Fruit fly (Drosophila melanogaster) whole organism, embryonic: ENCODE data around the gene CG6843.

Experiments
- Atf6 ChIP-seq: fragments of 200-800 bp; sonication (Bioruptor generic); IDR thresholded peaks from 2 replicates; pipeline ENCODE4 v1.3.6; 2022; ENCODE audit warnings: missing biosample characterization, missing genetic modification characterization
- B-H2 ChIP-seq: fragments of 200-800 bp; sonication (Bioruptor generic); optimal IDR thresholded peaks from 2 replicates; lab custom pipeline; 2018; ENCODE audit warnings: missing biosample characterization, mild to moderate bottlenecking, missing genetic modification characterization
- BtbVII ChIP-seq: fragments of 200-800 bp; sonication (Bioruptor generic); optimal IDR thresholded peaks from 3 replicates; lab custom pipeline; 2017; ENCODE audit warnings: missing biosample characterization, mild to moderate bottlenecking, missing genetic modification characterization
- Bteb2 ChIP-seq: fragments of 200-800 bp; sonication (Bioruptor generic); optimal IDR thresholded peaks from 2 replicates; lab custom pipeline; 2016; ENCODE audit warnings: missing biosample characterization, missing genetic modification characterization
- CG10209 ChIP-seq: fragments of 200-800 bp; sonication (Bioruptor generic); optimal IDR thresholded peaks from 3 replicates; lab custom pipeline; 2017; ENCODE audit warnings: missing biosample characterization, mild to moderate bottlenecking, missing genetic modification characterization, missing genetic modification reagents
- CG10979 ChIP-seq: fragments of 200-800 bp; sonication (Bioruptor generic); optimal IDR thresholded peaks from 2 replicates; lab custom pipeline; 2018; ENCODE audit warnings: missing biosample characterization, mild to moderate bottlenecking, missing genetic modification characterization, moderate library complexity
- CG13123 ChIP-seq: fragments of 200-800 bp; sonication (Bioruptor generic); optimal IDR thresholded peaks from 2 replicates; lab custom pipeline; 2016; ENCODE audit warnings: missing biosample characterization, missing genetic modification characterization
- CG17361 ChIP-seq: fragments of 200-800 bp; sonication (Bioruptor generic); IDR thresholded peaks from 3 replicates; pipeline ENCODE4 v1.3.6; 2022; ENCODE audit warnings: missing biosample characterization, missing genetic modification characterization
- CG33557 ChIP-seq: fragments of 200-800 bp; sonication (Bioruptor generic); optimal IDR thresholded peaks from 2 replicates; lab custom pipeline; 2019; ENCODE audit warnings: missing biosample characterization, mild to moderate bottlenecking, missing genetic modification characterization, moderate library complexity
- CG34224 ChIP-seq: fragments of 200-800 bp; sonication (Bioruptor generic); IDR thresholded peaks from 3 replicates; pipeline ENCODE4 v1.3.6; 2022; ENCODE audit warnings: missing biosample characterization, missing genetic modification characterization; ENCODE audit not compliant: partially characterized antibody
- CG8765 ChIP-seq: fragments of 200-800 bp; sonication (Bioruptor generic); IDR thresholded peaks from 2 replicates; pipeline ENCODE4 v1.3.6; 2022; ENCODE audit warnings: missing biosample characterization, missing genetic modification characterization
- CG9437 ChIP-seq: fragments of 200-800 bp; sonication (Bioruptor generic); optimal IDR thresholded peaks from 2 replicates; lab custom pipeline; 2018; ENCODE audit warnings: missing biosample characterization, mild to moderate bottlenecking, missing genetic modification characterization
- CHES-1-like ChIP-seq: fragments of 200-800 bp; sonication (Bioruptor generic); optimal IDR thresholded peaks from 2 replicates; lab custom pipeline; 2016; ENCODE audit warnings: missing biosample characterization, missing genetic modification characterization
- Chrac-16 ChIP-seq: fragments of 200-800 bp; sonication (Bioruptor generic); optimal IDR thresholded peaks from 3 replicates; lab custom pipeline; 2016; ENCODE audit warnings: missing biosample characterization, missing genetic modification characterization
- Deaf1 ChIP-seq: fragments of 200-800 bp; optimal IDR thresholded peaks from 3 replicates; lab custom pipeline; 2019; ENCODE audit warnings: missing biosample characterization, mild to moderate bottlenecking, missing genetic modification characterization, moderate library complexity
- Elba2 ChIP-seq: fragments of 200-800 bp; sonication (Bioruptor generic); optimal IDR thresholded peaks from 3 replicates; lab custom pipeline; 2016; ENCODE audit warnings: missing biosample characterization, missing genetic modification characterization
- GATAe ChIP-seq: fragments of 200-800 bp; sonication (Bioruptor generic); conservative IDR thresholded peaks from 2 replicates; pipeline ENCODE4 v1.3.6; 2022; ENCODE audit warnings: missing biosample characterization, missing genetic modification characterization
- H15 ChIP-seq: fragments of 200-800 bp; sonication (Bioruptor generic); IDR thresholded peaks from 3 replicates; pipeline ENCODE4 v1.3.6; 2022; ENCODE audit warnings: missing biosample characterization, missing genetic modification characterization
- Hey ChIP-seq: fragments of 200-800 bp; sonication (Bioruptor generic); optimal IDR thresholded peaks from 3 replicates; lab custom pipeline; 2018; ENCODE audit warnings: missing biosample characterization, mild to moderate bottlenecking, missing genetic modification characterization
- HmgD ChIP-seq: fragments of 200-800 bp; sonication (Bioruptor generic); optimal IDR thresholded peaks from 3 replicates; lab custom pipeline; 2016; ENCODE audit warnings: missing biosample characterization, missing genetic modification characterization
- Hsf ChIP-seq: fragments of 200-800 bp; sonication (Bioruptor generic); optimal IDR thresholded peaks from 3 replicates; lab custom pipeline; 2016; ENCODE audit warnings: missing biosample characterization, missing genetic modification characterization
- Lpt ChIP-seq: fragments of >200 bp; optimal IDR thresholded peaks from 2 replicates; lab custom pipeline; 2018; ENCODE audit warnings: missing biosample characterization, missing genetic modification characterization
- Mes4 ChIP-seq: fragments of 200-800 bp; sonication (Bioruptor generic); optimal IDR thresholded peaks from 2 replicates; lab custom pipeline; 2016; ENCODE audit warnings: missing biosample characterization, missing genetic modification characterization
- Myb ChIP-seq: fragments of 200-800 bp; sonication (Bioruptor generic); optimal IDR thresholded peaks from 2 replicates; lab custom pipeline; 2016; ENCODE audit warnings: missing biosample characterization, missing genetic modification characterization
- Opbp ChIP-seq: fragments of 200-800 bp; sonication (Bioruptor generic); IDR thresholded peaks from 3 replicates; pipeline ENCODE4 v1.3.6; 2022; ENCODE audit warnings: missing biosample characterization, missing genetic modification characterization; ENCODE audit not compliant: partially characterized antibody
- Sin3A ChIP-seq: fragments of >200 bp; optimal IDR thresholded peaks from 2 replicates; lab custom pipeline; 2018
- Usf ChIP-seq: fragments of 200-800 bp; sonication (Bioruptor generic); optimal IDR thresholded peaks from 2 replicates; lab custom pipeline; 2017; ENCODE audit warnings: missing genotype, missing biosample characterization, missing genetic modification characterization
- ac ChIP-seq: fragments of 200-800 bp; sonication (Bioruptor generic); optimal IDR thresholded peaks from 3 replicates; lab custom pipeline; 2017; ENCODE audit warnings: missing biosample characterization, mild to moderate bottlenecking, missing genetic modification characterization
- aop ChIP-seq: fragments of 200-800 bp; sonication (Bioruptor generic); IDR thresholded peaks from 2 replicates; pipeline ENCODE4 v1.3.6; 2022; ENCODE audit warnings: missing biosample characterization, missing genetic modification characterization
- ara ChIP-seq: fragments of 200-800 bp; sonication (Bioruptor generic); IDR thresholded peaks from 2 replicates; pipeline ENCODE4 v1.3.6; 2022; ENCODE audit warnings: missing biosample characterization, missing genetic modification characterization
- bbx ChIP-seq: fragments of 200-800 bp; sonication (Bioruptor generic); IDR thresholded peaks from 2 replicates; pipeline ENCODE4 v1.3.6; 2022; ENCODE audit warnings: missing biosample characterization, missing genetic modification characterization; ENCODE audit not compliant: partially characterized antibody
- btn ChIP-seq: fragments of 200-800 bp; sonication (Bioruptor generic); optimal IDR thresholded peaks from 2 replicates; lab custom pipeline; 2016; ENCODE audit warnings: missing biosample characterization, missing genetic modification characterization
- crp ChIP-seq, 2 experiments: fragments of 200-800 bp; sonication (Bioruptor generic); optimal IDR thresholded peaks; 2 replicates in 1 of 2; 3 replicates in 1 of 2; lab custom pipeline; 2017; ENCODE audit warnings: missing biosample characterization in 2 of 2, missing genetic modification characterization in 2 of 2, mild to moderate bottlenecking in 1 of 2, moderate library complexity in 1 of 2
- dan ChIP-seq: fragments of 200-800 bp; sonication (Bioruptor generic); IDR thresholded peaks from 2 replicates; pipeline ENCODE4 v1.3.6; 2022; ENCODE audit warnings: missing biosample characterization, missing genetic modification characterization
- dimm ChIP-seq: fragments of 200-800 bp; sonication (Bioruptor generic); IDR thresholded peaks from 2 replicates; pipeline ENCODE4 v1.3.6; 2022; ENCODE audit warnings: missing biosample characterization, missing genetic modification characterization
- dmrt11E ChIP-seq: fragments of 200-800 bp; sonication (Bioruptor generic); optimal IDR thresholded peaks from 3 replicates; lab custom pipeline; 2018; ENCODE audit warnings: missing biosample characterization, mild to moderate bottlenecking, missing genetic modification characterization, moderate library complexity
- ewg ChIP-seq: fragments of 200-800 bp; sonication (Bioruptor generic); optimal IDR thresholded peaks from 3 replicates; lab custom pipeline; 2017; ENCODE audit warnings: mild to moderate bottlenecking, missing biosample characterization, missing genetic modification reagents, missing genetic modification characterization
- grn ChIP-seq: fragments of 200-800 bp; sonication (Bioruptor generic); optimal IDR thresholded peaks from 3 replicates; lab custom pipeline; 2017; ENCODE audit warnings: missing biosample characterization, missing genetic modification characterization
- hth ChIP-seq: fragments of >200 bp; optimal IDR thresholded peaks from 2 replicates; lab custom pipeline; 2017; ENCODE audit warnings: inconsistent platforms
- lbe ChIP-seq: fragments of 200-800 bp; sonication (Bioruptor generic); optimal IDR thresholded peaks from 2 replicates; lab custom pipeline; 2016; ENCODE audit warnings: missing biosample characterization, mild to moderate bottlenecking, missing genetic modification characterization
- lmd ChIP-seq: fragments of 200-800 bp; sonication (Bioruptor generic); IDR thresholded peaks from 2 replicates; pipeline ENCODE4 v1.3.6; 2022; ENCODE audit warnings: missing biosample characterization, missing genetic modification characterization
- phol ChIP-seq: fragments of 200-800 bp; sonication (Bioruptor generic); optimal IDR thresholded peaks from 3 replicates; lab custom pipeline; 2018; ENCODE audit warnings: missing biosample characterization, mild to moderate bottlenecking, missing genetic modification characterization, moderate library complexity
- pita ChIP-seq: fragments of 200-800 bp; sonication (Bioruptor generic); optimal IDR thresholded peaks from 2 replicates; lab custom pipeline; 2017; ENCODE audit warnings: missing biosample characterization, mild to moderate bottlenecking, missing genetic modification characterization
- row ChIP-seq: fragments of 200-800 bp; sonication (Bioruptor generic); IDR thresholded peaks from 3 replicates; pipeline ENCODE4 v1.3.6; 2022; ENCODE audit warnings: missing biosample characterization, missing genetic modification characterization
- sd ChIP-seq: fragments of 200-800 bp; sonication (Bioruptor generic); optimal IDR thresholded peaks from 3 replicates; lab custom pipeline; 2018; ENCODE audit warnings: missing biosample characterization, mild to moderate bottlenecking, missing genetic modification characterization, moderate library complexity
- slbo ChIP-seq: fragments of 200-800 bp; sonication (Bioruptor generic); IDR thresholded peaks from 2 replicates; pipeline ENCODE4 v1.3.6; 2022; ENCODE audit warnings: missing biosample characterization, missing genetic modification characterization
- stc ChIP-seq: fragments of 200-800 bp; sonication (Bioruptor generic); IDR thresholded peaks from 2 replicates; pipeline ENCODE4 v1.3.6; 2022; ENCODE audit warnings: missing biosample characterization, missing genetic modification characterization
- trem ChIP-seq: fragments of 200-800 bp; optimal IDR thresholded peaks from 3 replicates; lab custom pipeline; 2019; ENCODE audit warnings: missing biosample characterization, mild to moderate bottlenecking, missing genetic modification characterization, moderate library complexity
- usp ChIP-seq: fragments of >200 bp; optimal IDR thresholded peaks from 2 replicates; lab custom pipeline; 2017; ENCODE audit warnings: missing biosample characterization, missing genetic modification characterization

Gene CG6843

dm6 chr3L:18890283-18891175, 10.9 kb upstream of the CG6843 start, which contains the start of gene CG3961 (continued):
- TF ChIP-seq ac (GFP tag; lab: Kevin White, UChicago) (peak; percentile 76), bbx (GFP tag; lab: Robert Waterston, UW) (0 out of 2 replicates have a peak, but pooled peaks have one; percentile 17), CG10979 (tag; lab: Kevin White, UChicago) (peak; percentile 99), Chrac-16 (GFP tag; lab: Kevin White, UChicago) (peak; percentile 96), Deaf1 (tag; lab: Kevin White, UChicago) (peak; percentile 86), BtbVII (peak; percentile 93), Myb (GFP tag; lab: Kevin White, UChicago) (peak; percentile 58), grn (GFP tag; lab: Kevin White, UChicago) (peak; percentile 85), Atf6 (GFP tag; lab: Robert Waterston, UW) (peak; percentile 89), Opbp (GFP tag; lab: Robert Waterston, UW) (no peak), ara (GFP tag; lab: Robert Waterston, UW) (peak; percentile 91; the same call in 1 of the 2 replicates), Usf (peak; percentile 91), CHES-1-like (GFP tag; lab: Kevin White, UChicago) (peak; percentile 83), ewg (GFP tag; lab: Kevin White, UChicago) (peak; percentile 96), Lpt (GFP tag; lab: Kevin White, UChicago) (no peak), sd (peak; percentile 90), Mes4 (GFP tag; lab: Kevin White, UChicago) (peak; percentile 86), CG9437 (peak; percentile 97), CG10209 (GFP tag; lab: Kevin White, UChicago) (peak; percentile 98), Elba2 (GFP tag; lab: Kevin White, UChicago) (no peak), CG33557 (peak; percentile 98), CG34224 (peak; percentile 8; the same call in 1 of the 3 replicates), slbo (GFP tag; lab: Robert Waterston, UW) (peak; percentile 88), stc (GFP tag; lab: Robert Waterston, UW) (peak; percentile 92), phol (tag; lab: Kevin White, UChicago) (peak; percentile 99), trem (tag; lab: Kevin White, UChicago) (peak; percentile 96), CG8765 (GFP tag; lab: Robert Waterston, UW) (peak; percentile 45; the same call in 1 of the 2 replicates), Hsf (peak; percentile 96), usp (no peak), lmd (GFP tag; lab: Robert Waterston, UW) (peak; percentile 94), lbe (GFP tag; lab: Kevin White, UChicago) (peak; percentile 94), hth (lab: Kevin White, UChicago) (no peak), H15 (GFP tag; lab: Robert Waterston, UW) (peak; percentile 80), Sin3A (lab: Kevin White, UChicago) (no peak), dmrt11E (peak; percentile 98), Bteb2 (GFP tag; lab: Kevin White, UChicago) (peak; percentile 91), CG17361 (peak; percentile 100), HmgD (peak; percentile 3), B-H2 (GFP tag; lab: Kevin White, UChicago) (peak; percentile 80), crp (GFP tag; optimal IDR thresholded peaks at IDR 0.05; lab: Kevin White, UChicago) (peak in 1 of 2 experiments; percentile 72), dimm (peak; percentile 79), btn (GFP tag; lab: Kevin White, UChicago) (peak; percentile 49), row (GFP tag; lab: Robert Waterston, UW) (peak; percentile 94), aop (GFP tag; lab: Robert Waterston, UW) (no peak), GATAe (GFP tag; lab: Robert Waterston, UW) (peak; percentile 66), dan (GFP tag; lab: Robert Waterston, UW) (no peak), Hey (tag; lab: Kevin White, UChicago) (peak; percentile 59), pita (GFP tag; lab: Kevin White, UChicago) (no peak), CG13123 (GFP tag; lab: Kevin White, UChicago) (peak; percentile 93)
